Fruit fly (Drosophila melanogaster) whole organism, pupa: ENCODE results near the gene Rpt6.

Source experiments
- CG10348 ChIP-seq: fragments of 200-800 bp; sonication (Bioruptor generic); IDR thresholded peaks from 2 replicates; pipeline ENCODE4 v1.3.6; 2022; ENCODE audit warnings: missing biosample characterization, missing genetic modification characterization
- CG13204 ChIP-seq: fragments of 200-800 bp; sonication (Bioruptor generic); optimal IDR thresholded peaks from 2 replicates; lab custom pipeline; 2018; ENCODE audit warnings: missing biosample characterization, mild to moderate bottlenecking, missing genetic modification characterization, moderate library complexity
- CG8159 ChIP-seq: fragments of 200-800 bp; sonication (Bioruptor generic); optimal IDR thresholded peaks from 3 replicates; lab custom pipeline; 2018; ENCODE audit warnings: missing biosample characterization, mild to moderate bottlenecking, missing genetic modification characterization, moderate library complexity
- CG8301 ChIP-seq: fragments of 200-800 bp; sonication (Bioruptor generic); optimal IDR thresholded peaks from 2 replicates; lab custom pipeline; 2018; ENCODE audit warnings: missing biosample characterization, mild to moderate bottlenecking, missing genetic modification characterization
- EcR ChIP-seq: fragments of 200-800 bp; sonication (Bioruptor generic); optimal IDR thresholded peaks from 3 replicates; lab custom pipeline; 2019; ENCODE audit warnings: missing biosample characterization, missing genetic modification characterization, mild to moderate bottlenecking, moderate library complexity, missing genetic modification reagents
- Pif1A ChIP-seq: fragments of 200-800 bp; sonication (Bioruptor generic); optimal IDR thresholded peaks from 3 replicates; lab custom pipeline; 2016; ENCODE audit warnings: missing biosample characterization, missing genetic modification characterization
- gl ChIP-seq: fragments of 200-800 bp; sonication (Bioruptor generic); optimal IDR thresholded peaks from 2 replicates; lab custom pipeline; 2018; ENCODE audit warnings: missing biosample characterization, mild to moderate bottlenecking, missing genetic modification characterization
- rn ChIP-seq: fragments of 200-800 bp; sonication (Bioruptor generic); IDR thresholded peaks from 2 replicates; pipeline ENCODE4 v1.3.6; 2022; ENCODE audit warnings: missing biosample characterization, missing genetic modification characterization

DNA sequence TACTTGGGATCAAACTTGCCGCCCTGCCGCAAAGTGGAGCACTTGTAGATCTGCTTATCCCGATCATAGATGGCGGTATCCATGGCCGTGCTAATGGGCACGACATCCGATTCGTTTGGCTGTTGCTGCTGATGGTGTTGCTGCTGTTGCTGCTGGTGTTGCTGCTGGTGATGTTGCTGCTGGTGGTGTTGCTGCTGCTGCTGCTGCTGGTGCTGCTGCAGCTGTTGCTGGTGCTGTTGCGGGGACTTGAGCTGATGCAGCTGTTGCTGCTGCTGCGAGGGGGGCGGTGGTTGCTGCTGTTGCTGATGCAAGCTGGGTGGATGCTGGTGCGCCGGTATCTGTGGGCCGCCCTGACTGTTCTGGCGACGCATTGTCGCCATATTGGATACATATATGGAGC, 17.3 kb downstream of the Rpt6 start:
- TF ChIP-seq CG13204 (GFP tag; lab: Kevin White, UChicago) (no peak), EcR (no peak), rn (GFP tag; lab: Robert Waterston, UW) (no peak), CG8301 (tag; lab: Kevin White, UChicago) (no peak), CG8159 (no peak), Pif1A (GFP tag; lab: Kevin White, UChicago) (no peak), gl (tag; lab: Kevin White, UChicago) (no peak), CG10348 (no peak)
